Fruit fly (Drosophila melanogaster): ENCODE data around the gene alphaTub67C.

DNA sequence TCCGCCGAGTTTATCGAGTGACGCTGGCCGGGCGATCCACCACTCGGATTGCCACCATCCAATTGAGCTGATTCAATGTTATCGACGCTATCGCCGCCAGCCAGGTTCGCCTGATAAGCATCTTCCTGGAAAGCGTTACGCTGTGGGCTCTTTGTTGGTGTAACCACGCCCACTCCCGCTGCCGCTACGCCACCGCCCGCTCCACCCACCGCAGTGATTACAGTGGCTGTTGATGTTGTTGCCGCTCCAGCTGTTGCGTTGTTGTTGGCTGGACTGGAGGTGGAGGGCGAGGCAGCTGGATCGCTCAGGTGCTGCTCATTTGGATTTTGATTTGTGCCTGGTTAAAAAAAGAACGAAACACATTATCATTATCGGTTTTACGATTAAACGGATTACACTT, 9.7 kb upstream of the alphaTub67C start:
- TF ChIP-seq h (GFP tag; optimal IDR thresholded peaks at IDR 0.05) (no peak), Hr78 (GFP tag; optimal IDR thresholded peaks at IDR 0.05) (no peak), CG9705 (GFP tag; optimal IDR thresholded peaks at IDR 0.05) (no peak), Jra (GFP tag; optimal IDR thresholded peaks at IDR 0.05) (no peak), tai (GFP tag; optimal IDR thresholded peaks at IDR 0.05) (no peak)

All from whole organism, wandering third instar larva.